Fruit fly (Drosophila melanogaster) whole organism, embryonic: Measurements from ENCODE around the gene CBP.

Experiments
- Abd-B ChIP-seq: fragments of 200-800 bp; sonication (Bioruptor generic); optimal IDR thresholded peaks from 2 replicates; lab custom pipeline; 2018; ENCODE audit warnings: missing biosample characterization, mild to moderate bottlenecking, missing genetic modification characterization, moderate library complexity
- CG10366 ChIP-seq: fragments of 200-800 bp; sonication (Bioruptor generic); IDR thresholded peaks from 2 replicates; pipeline ENCODE4 v1.3.6; 2022; ENCODE audit warnings: missing biosample characterization, missing genetic modification characterization
- CG11085 ChIP-seq: fragments of 200-800 bp; sonication (Bioruptor generic); IDR thresholded peaks from 2 replicates; pipeline ENCODE4 v1.3.6; 2022; ENCODE audit warnings: missing biosample characterization, missing genetic modification characterization
- CG12071 ChIP-seq: fragments of 200-800 bp; sonication (Bioruptor generic); optimal IDR thresholded peaks from 3 replicates; lab custom pipeline; 2018; ENCODE audit warnings: missing biosample characterization, mild to moderate bottlenecking, missing genetic modification characterization
- CG13287 ChIP-seq: fragments of 200-800 bp; sonication (Bioruptor generic); IDR thresholded peaks from 2 replicates; pipeline ENCODE4 v1.3.6; 2022; ENCODE audit warnings: missing biosample characterization, missing genetic modification characterization; ENCODE audit not compliant: partially characterized antibody
- CG13296 ChIP-seq: fragments of 200-800 bp; sonication (Bioruptor generic); optimal IDR thresholded peaks from 3 replicates; lab custom pipeline; 2018; ENCODE audit warnings: missing biosample characterization, mild to moderate bottlenecking, missing genetic modification characterization
- CG17361 ChIP-seq: fragments of 200-800 bp; sonication (Bioruptor generic); IDR thresholded peaks from 3 replicates; pipeline ENCODE4 v1.3.6; 2022; ENCODE audit warnings: missing biosample characterization, missing genetic modification characterization
- CG1832 ChIP-seq: fragments of 200-800 bp; sonication (Bioruptor generic); optimal IDR thresholded peaks from 2 replicates; lab custom pipeline; 2017; ENCODE audit warnings: missing biosample characterization, mild to moderate bottlenecking, missing genetic modification characterization, inconsistent platforms
- CG30403 ChIP-seq: fragments of 200-800 bp; sonication (Bioruptor generic); optimal IDR thresholded peaks from 3 replicates; lab custom pipeline; 2016; ENCODE audit warnings: missing biosample characterization, missing genetic modification characterization
- CG3838 ChIP-seq: fragments of 200-800 bp; sonication (Bioruptor generic); optimal IDR thresholded peaks from 3 replicates; lab custom pipeline; 2016; ENCODE audit warnings: missing biosample characterization, missing genetic modification characterization
- CG3847 ChIP-seq: fragments of 200-800 bp; sonication (Bioruptor generic); IDR thresholded peaks from 2 replicates; pipeline ENCODE4 v1.3.6; 2022; ENCODE audit warnings: missing biosample characterization, missing genetic modification characterization
- CG4282 ChIP-seq: fragments of 200-800 bp; sonication (Bioruptor generic); optimal IDR thresholded peaks from 2 replicates; lab custom pipeline; 2016; ENCODE audit warnings: missing biosample characterization, missing genetic modification characterization
- CG4820 ChIP-seq: fragments of 200-800 bp; sonication (Bioruptor generic); optimal IDR thresholded peaks from 3 replicates; lab custom pipeline; 2016; ENCODE audit warnings: missing biosample characterization, missing genetic modification characterization
- CG4854 ChIP-seq: fragments of 200-800 bp; sonication (Bioruptor generic); optimal IDR thresholded peaks from 2 replicates; lab custom pipeline; 2016; ENCODE audit warnings: missing biosample characterization, missing genetic modification characterization, inconsistent platforms
- CG6791 ChIP-seq: fragments of 200-800 bp; sonication (Bioruptor generic); IDR thresholded peaks from 3 replicates; pipeline ENCODE4 v1.3.6; 2022; ENCODE audit warnings: missing biosample characterization, missing genetic modification characterization; ENCODE audit not compliant: partially characterized antibody
- CG6813 ChIP-seq: fragments of 200-800 bp; sonication (Bioruptor generic); optimal IDR thresholded peaks from 2 replicates; lab custom pipeline; 2017; ENCODE audit warnings: missing biosample characterization, missing genetic modification characterization, mild to moderate bottlenecking, moderate library complexity, missing genetic modification reagents
- CG8944 ChIP-seq: fragments of 200-800 bp; sonication (Bioruptor generic); optimal IDR thresholded peaks from 3 replicates; lab custom pipeline; 2016; ENCODE audit warnings: missing biosample characterization, missing genetic modification characterization
- CG9817 ChIP-seq: fragments of 200-800 bp; sonication (Bioruptor generic); optimal IDR thresholded peaks from 2 replicates; lab custom pipeline; 2018; ENCODE audit warnings: missing biosample characterization, mild to moderate bottlenecking, missing genetic modification characterization, moderate library complexity
- CrebB ChIP-seq: fragments of 200-800 bp; sonication (Bioruptor generic); optimal IDR thresholded peaks from 3 replicates; lab custom pipeline; 2018; ENCODE audit warnings: missing biosample characterization, mild to moderate bottlenecking, missing genetic modification characterization
- D19A ChIP-seq: fragments of 200-800 bp; optimal IDR thresholded peaks from 3 replicates; lab custom pipeline; 2019; ENCODE audit warnings: missing biosample characterization, mild to moderate bottlenecking, missing genetic modification characterization, moderate library complexity
- Dad ChIP-seq: fragments of 200-800 bp; sonication (Bioruptor generic); optimal IDR thresholded peaks from 3 replicates; lab custom pipeline; 2016; ENCODE audit warnings: missing biosample characterization, missing genetic modification characterization
- Dfd ChIP-seq, 2 experiments: fragments of >200 bp; optimal IDR thresholded peaks; 2 replicates each; lab custom pipeline; 2017; ENCODE audit warnings: missing biosample characterization in 2 of 2, missing genetic modification characterization in 2 of 2
- Dip3 ChIP-seq: fragments of 200-800 bp; sonication (Bioruptor generic); optimal IDR thresholded peaks from 3 replicates; lab custom pipeline; 2016; ENCODE audit warnings: missing biosample characterization, missing genetic modification characterization
- Drgx ChIP-seq: fragments of 200-800 bp; sonication (Bioruptor generic); IDR thresholded peaks from 2 replicates; pipeline ENCODE4 v1.3.6; 2022; ENCODE audit warnings: missing biosample characterization, missing genetic modification characterization
- ERR ChIP-seq: fragments of 200-800 bp; sonication (Bioruptor generic); optimal IDR thresholded peaks from 2 replicates; lab custom pipeline; 2016; ENCODE audit warnings: missing biosample characterization, missing genetic modification characterization
- Fer1 ChIP-seq: fragments of 200-800 bp; sonication (Bioruptor generic); optimal IDR thresholded peaks from 2 replicates; lab custom pipeline; 2017; ENCODE audit warnings: missing biosample characterization, mild to moderate bottlenecking, missing genetic modification characterization
- HLH4C ChIP-seq: fragments of 200-800 bp; sonication (Bioruptor generic); IDR thresholded peaks from 3 replicates; pipeline ENCODE4 v1.3.6; 2022; ENCODE audit warnings: missing biosample characterization, missing genetic modification characterization; ENCODE audit not compliant: partially characterized antibody
- Hmx ChIP-seq: fragments of 200-800 bp; sonication (Bioruptor generic); optimal IDR thresholded peaks from 2 replicates; lab custom pipeline; 2016; ENCODE audit warnings: missing biosample characterization, missing genetic modification characterization
- NFAT ChIP-seq: fragments of 200-800 bp; sonication (Bioruptor generic); IDR thresholded peaks from 2 replicates; pipeline ENCODE4 v1.3.6; 2022; ENCODE audit warnings: missing biosample characterization, missing genetic modification characterization
- NK7.1 ChIP-seq: fragments of 200-800 bp; sonication (Bioruptor generic); optimal IDR thresholded peaks from 3 replicates; lab custom pipeline; 2016; ENCODE audit warnings: missing biosample characterization, missing genetic modification characterization
- Neu2 ChIP-seq: fragments of 200-800 bp; sonication (Bioruptor generic); optimal IDR thresholded peaks from 3 replicates; lab custom pipeline; 2016; ENCODE audit warnings: missing biosample characterization, missing genetic modification characterization, borderline replicate concordance
- Sox100B ChIP-seq: fragments of 200-800 bp; sonication (Bioruptor generic); optimal IDR thresholded peaks from 3 replicates; lab custom pipeline; 2018; ENCODE audit warnings: missing biosample characterization, mild to moderate bottlenecking, missing genetic modification characterization
- Stat92E ChIP-seq, 3 experiments: fragments of >200 bp in 2 of 3; fragments of 200-800 bp in 1 of 3; sonication (Bioruptor generic) in 1 of 3; optimal IDR thresholded peaks; 2 replicates each; lab custom pipeline; 2017 to 2019; ENCODE audit warnings: missing biosample characterization in 3 of 3, missing genetic modification characterization in 3 of 3, mild to moderate bottlenecking in 1 of 3, moderate library complexity in 1 of 3
- TFAM ChIP-seq: fragments of 200-800 bp; sonication (Bioruptor generic); optimal IDR thresholded peaks from 2 replicates; lab custom pipeline; 2017; ENCODE audit warnings: missing biosample characterization, missing genetic modification characterization, inconsistent platforms
- Vsx1 ChIP-seq: fragments of 200-800 bp; sonication (Bioruptor generic); optimal IDR thresholded peaks from 2 replicates; lab custom pipeline; 2017; ENCODE audit warnings: missing biosample characterization, mild to moderate bottlenecking, missing genetic modification characterization, missing genetic modification reagents
- YL-1 ChIP-seq: fragments of 200-800 bp; sonication (Bioruptor generic); optimal IDR thresholded peaks from 3 replicates; lab custom pipeline; 2017; ENCODE audit warnings: missing biosample characterization, mild to moderate bottlenecking, missing genetic modification characterization
- btn ChIP-seq: fragments of 200-800 bp; sonication (Bioruptor generic); optimal IDR thresholded peaks from 2 replicates; lab custom pipeline; 2016; ENCODE audit warnings: missing biosample characterization, missing genetic modification characterization
- danr ChIP-seq: fragments of 200-800 bp; sonication (Bioruptor generic); IDR thresholded peaks from 2 replicates; pipeline ENCODE4 v1.3.6; 2022; ENCODE audit warnings: missing biosample characterization, missing genetic modification characterization
- eyg ChIP-seq: fragments of 200-800 bp; sonication (Bioruptor generic); optimal IDR thresholded peaks from 3 replicates; lab custom pipeline; 2016; ENCODE audit warnings: missing biosample characterization, missing genetic modification characterization
- otp ChIP-seq: fragments of 200-800 bp; sonication (Bioruptor generic); IDR thresholded peaks from 3 replicates; pipeline ENCODE4, ENCODE4 v1.3.6; 2022; ENCODE audit warnings: missing biosample characterization, missing genetic modification characterization
- p53 ChIP-seq: fragments of 200-800 bp; sonication (Bioruptor generic); optimal IDR thresholded peaks from 2 replicates; lab custom pipeline; 2016; ENCODE audit warnings: missing biosample characterization, missing genetic modification characterization
- peb ChIP-seq: fragments of 200-800 bp; sonication (Bioruptor generic); IDR thresholded peaks from 2 replicates; pipeline ENCODE4 v1.3.6; 2022; ENCODE audit warnings: missing biosample characterization, missing genetic modification characterization
- phol ChIP-seq: fragments of 200-800 bp; sonication (Bioruptor generic); optimal IDR thresholded peaks from 3 replicates; lab custom pipeline; 2018; ENCODE audit warnings: missing biosample characterization, mild to moderate bottlenecking, missing genetic modification characterization, moderate library complexity
- pros ChIP-seq: fragments of 200-800 bp; sonication (Bioruptor generic); optimal IDR thresholded peaks from 3 replicates; lab custom pipeline; 2019; ENCODE audit warnings: missing biosample characterization, mild to moderate bottlenecking, missing genetic modification characterization, moderate library complexity
- pzg ChIP-seq: fragments of 200-800 bp; sonication (Bioruptor generic); optimal IDR thresholded peaks from 3 replicates; lab custom pipeline; 2018; ENCODE audit warnings: missing biosample characterization, mild to moderate bottlenecking, missing genetic modification characterization, moderate library complexity
- scrt ChIP-seq: fragments of 200-800 bp; sonication (Bioruptor generic); optimal IDR thresholded peaks from 2 replicates; lab custom pipeline; 2018; ENCODE audit warnings: missing biosample characterization, mild to moderate bottlenecking, missing genetic modification characterization, moderate library complexity
- slou ChIP-seq: fragments of 200-800 bp; sonication (Bioruptor generic); optimal IDR thresholded peaks from 3 replicates; lab custom pipeline; 2016; ENCODE audit warnings: missing biosample characterization, missing genetic modification characterization
- tna ChIP-seq: fragments of 200-800 bp; sonication (Bioruptor generic); IDR thresholded peaks from 2 replicates; pipeline ENCODE4 v1.3.6; 2022; ENCODE audit warnings: missing biosample characterization, missing genetic modification characterization; ENCODE audit not compliant: partially characterized antibody
- unpg ChIP-seq: fragments of 200-800 bp; sonication (Bioruptor generic); optimal IDR thresholded peaks from 3 replicates; lab custom pipeline; 2018; ENCODE audit warnings: missing biosample characterization, mild to moderate bottlenecking, missing genetic modification characterization, moderate library complexity
- z ChIP-seq: fragments of 200-800 bp; sonication (Bioruptor generic); IDR thresholded peaks from 3 replicates; pipeline ENCODE4 v1.3.6; 2022; ENCODE audit warnings: missing biosample characterization, missing genetic modification characterization

The CBP gene

DNA sequence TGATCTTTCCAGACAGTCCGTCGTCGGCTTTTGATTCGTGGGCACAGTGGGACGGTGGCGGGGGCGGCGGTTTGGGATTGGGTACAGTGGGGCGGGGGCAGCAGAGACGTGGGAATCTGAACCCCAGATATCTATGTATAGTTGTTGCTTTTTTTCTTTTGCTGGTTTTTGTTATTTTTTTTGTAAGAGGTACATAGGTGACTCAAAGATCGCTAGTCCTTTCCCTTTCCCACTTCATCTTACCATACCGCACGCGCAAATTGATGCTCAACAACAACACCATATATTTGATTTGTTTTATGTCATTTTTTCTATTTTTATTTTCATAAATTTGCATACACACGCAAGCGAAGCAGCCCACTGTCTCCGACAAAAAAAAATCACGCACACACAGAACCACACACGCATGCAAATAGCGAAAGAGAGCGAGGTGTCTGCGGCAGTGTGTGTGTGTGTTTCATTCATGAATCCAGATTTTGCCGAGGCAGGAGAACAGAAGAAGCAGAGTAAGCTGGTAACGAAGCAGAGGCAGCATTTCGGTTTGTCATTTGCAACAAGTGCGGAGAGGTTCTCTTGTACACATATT, 31.3 kb upstream of the CBP start (continued):
- TF ChIP-seq CG13287 (GFP tag; lab: Robert Waterston, UW): no peak
- TF ChIP-seq CG8944 (GFP tag; lab: Kevin White, UChicago): peak; percentile 16
- peak; percentile 55 for TF ChIP-seq Abd-B
- peak; percentile 20 for TF ChIP-seq D19A (tag; lab: Kevin White, UChicago)
- no peak for TF ChIP-seq CG11085 (GFP tag; lab: Robert Waterston, UW)
- no peak for TF ChIP-seq Hmx (GFP tag; lab: Kevin White, UChicago)
- no peak for TF ChIP-seq HLH4C
- peak; percentile 72 for TF ChIP-seq Drgx
- TF ChIP-seq peb (GFP tag; lab: Robert Waterston, UW): no peak; the same call in 1 of the 2 replicates
- peak; percentile 37 for TF ChIP-seq Sox100B (GFP tag; lab: Kevin White, UChicago)
- no peak for TF ChIP-seq NK7.1 (GFP tag; lab: Kevin White, UChicago)
- peak; percentile 68 for TF ChIP-seq CG30403 (GFP tag; lab: Kevin White, UChicago)
- TF ChIP-seq CG13296: no peak
- no peak for TF ChIP-seq z (GFP tag; lab: Robert Waterston, UW)
- peak; percentile 73 for TF ChIP-seq CG17361 (GFP tag; lab: Robert Waterston, UW)
- no peak for TF ChIP-seq CG6791
- no peak for TF ChIP-seq tna (GFP tag; lab: Robert Waterston, UW)
- peak; percentile 18 for TF ChIP-seq CG4282 (GFP tag; lab: Kevin White, UChicago)
- no peak for TF ChIP-seq pzg (GFP tag; lab: Kevin White, UChicago)
- TF ChIP-seq Fer1 (GFP tag; lab: Kevin White, UChicago): peak; percentile 60
- TF ChIP-seq CG10366: peak; percentile 29; the same call in 1 of the 2 replicates
- TF ChIP-seq CG4854: no peak
- no peak for TF ChIP-seq ERR (GFP tag; lab: Kevin White, UChicago)
- peak; percentile 48 for TF ChIP-seq CG6813 (GFP tag; lab: Kevin White, UChicago)
- TF ChIP-seq btn (GFP tag; lab: Kevin White, UChicago): no peak
- TF ChIP-seq scrt: no peak
- no peak for TF ChIP-seq slou (GFP tag; lab: Kevin White, UChicago)
- TF ChIP-seq CG3838 (GFP tag; lab: Kevin White, UChicago): no peak
- TF ChIP-seq phol: peak; percentile 75
- no peak for TF ChIP-seq p53 (GFP tag; lab: Kevin White, UChicago)
- peak; percentile 26 for TF ChIP-seq CG1832 (GFP tag; lab: Kevin White, UChicago)
- TF ChIP-seq pros: no peak
- TF ChIP-seq Neu2 (GFP tag; lab: Kevin White, UChicago): no peak
- 0 out of 3 replicates have a peak, but pooled peaks have one; percentile 50 for TF ChIP-seq otp (GFP tag; lab: Robert Waterston, UW)
- no peak for TF ChIP-seq NFAT
- peak; percentile 4 for TF ChIP-seq Vsx1 (GFP tag; lab: Kevin White, UChicago)
- no peak for TF ChIP-seq Dad
- TF ChIP-seq Dip3 (GFP tag; lab: Kevin White, UChicago): peak; percentile 6
- no peak for TF ChIP-seq TFAM (GFP tag; lab: Kevin White, UChicago)
- no peak for TF ChIP-seq eyg (GFP tag; lab: Kevin White, UChicago)
- TF ChIP-seq unpg (GFP tag; lab: Kevin White, UChicago): peak; percentile 63
- TF ChIP-seq CG3847 (GFP tag; lab: Robert Waterston, UW): 0 out of 2 replicates have a peak, but pooled peaks have one; percentile 27
- TF ChIP-seq danr (GFP tag; lab: Robert Waterston, UW): no peak
- TF ChIP-seq YL-1 (GFP tag; lab: Kevin White, UChicago): no peak
- no peak for TF ChIP-seq Stat92E (GFP tag; optimal IDR thresholded peaks at IDR 0.05; lab: Kevin White, UChicago)
- no peak for TF ChIP-seq Dfd (GFP tag; optimal IDR thresholded peaks at IDR 0.05; lab: Kevin White, UChicago)
- peak; percentile 49 for TF ChIP-seq CG4820 (GFP tag; lab: Kevin White, UChicago)
- no peak for TF ChIP-seq CG12071 (GFP tag; lab: Kevin White, UChicago)
- no peak for TF ChIP-seq CrebB
- TF ChIP-seq CG9817 (tag; lab: Kevin White, UChicago): no peak
